Fruit fly (Drosophila melanogaster) whole organism, embryonic: ENCODE data around the gene CG7568.

Experiments
- Aef1 ChIP-seq: fragments of 200-800 bp; sonication (Bioruptor generic); IDR thresholded peaks from 3 replicates; pipeline ENCODE4 v1.3.6; 2022; ENCODE audit warnings: missing biosample characterization, missing genetic modification characterization
- Atf3 ChIP-seq: fragments of 200-800 bp; sonication (Bioruptor generic); optimal IDR thresholded peaks from 3 replicates; lab custom pipeline; 2016; ENCODE audit warnings: missing biosample characterization, missing genetic modification characterization
- Bgb ChIP-seq: fragments of 200-800 bp; sonication (Bioruptor generic); IDR thresholded peaks from 2 replicates; pipeline ENCODE4 v1.3.6; 2022; ENCODE audit warnings: missing biosample characterization, missing genetic modification characterization; ENCODE audit not compliant: partially characterized antibody
- CG1024 ChIP-seq: fragments of 200-800 bp; sonication (Bioruptor generic); IDR thresholded peaks from 2 replicates; pipeline ENCODE4 v1.3.6; 2022; ENCODE audit warnings: missing biosample characterization, missing genetic modification characterization
- CG10366 ChIP-seq: fragments of 200-800 bp; sonication (Bioruptor generic); IDR thresholded peaks from 2 replicates; pipeline ENCODE4 v1.3.6; 2022; ENCODE audit warnings: missing biosample characterization, missing genetic modification characterization
- CG10565 ChIP-seq: fragments of 200-800 bp; sonication (Bioruptor generic); optimal IDR thresholded peaks from 3 replicates; lab custom pipeline; 2016; ENCODE audit warnings: missing biosample characterization, mild to moderate bottlenecking, missing genetic modification characterization
- CG10979 ChIP-seq: fragments of 200-800 bp; sonication (Bioruptor generic); optimal IDR thresholded peaks from 2 replicates; lab custom pipeline; 2018; ENCODE audit warnings: missing biosample characterization, mild to moderate bottlenecking, missing genetic modification characterization, moderate library complexity
- CG11696 ChIP-seq: fragments of 200-800 bp; sonication (Bioruptor generic); IDR thresholded peaks from 2 replicates; pipeline ENCODE4 v1.3.6; 2022; ENCODE audit warnings: missing biosample characterization, missing genetic modification characterization
- CG12769 ChIP-seq: fragments of 200-800 bp; sonication (Bioruptor generic); optimal IDR thresholded peaks from 2 replicates; lab custom pipeline; 2019; ENCODE audit warnings: missing biosample characterization, mild to moderate bottlenecking, missing genetic modification characterization, moderate library complexity
- CG13775 ChIP-seq: fragments of 200-800 bp; sonication (Bioruptor generic); optimal IDR thresholded peaks from 3 replicates; lab custom pipeline; 2017; ENCODE audit warnings: missing biosample characterization, mild to moderate bottlenecking, missing genetic modification characterization
- CG14860 ChIP-seq: fragments of 200-800 bp; sonication (Bioruptor generic); IDR thresholded peaks from 3 replicates; pipeline ENCODE4 v1.3.6; 2022; ENCODE audit warnings: missing biosample characterization, missing genetic modification characterization; ENCODE audit not compliant: partially characterized antibody
- CG15514 ChIP-seq: fragments of 200-800 bp; sonication (Bioruptor generic); optimal IDR thresholded peaks from 3 replicates; lab custom pipeline; 2017; ENCODE audit warnings: missing biosample characterization, missing genetic modification characterization, mild to moderate bottlenecking, moderate library complexity, missing genetic modification reagents
- CG1602 ChIP-seq: fragments of 200-800 bp; sonication (Bioruptor generic); optimal IDR thresholded peaks from 3 replicates; lab custom pipeline; 2016; ENCODE audit warnings: missing biosample characterization, missing genetic modification characterization
- CG18262 ChIP-seq: fragments of 200-800 bp; optimal IDR thresholded peaks from 3 replicates; lab custom pipeline; 2019; ENCODE audit warnings: missing biosample characterization, mild to moderate bottlenecking, missing genetic modification characterization, moderate library complexity
- CG1832 ChIP-seq: fragments of 200-800 bp; sonication (Bioruptor generic); optimal IDR thresholded peaks from 2 replicates; lab custom pipeline; 2017; ENCODE audit warnings: missing biosample characterization, mild to moderate bottlenecking, missing genetic modification characterization, inconsistent platforms
- CG2678 ChIP-seq: fragments of 200-800 bp; sonication (Bioruptor generic); optimal IDR thresholded peaks from 3 replicates; lab custom pipeline; 2019; ENCODE audit warnings: missing biosample characterization, mild to moderate bottlenecking, missing genetic modification characterization, moderate library complexity
- CG3065 ChIP-seq: fragments of 200-800 bp; sonication (Bioruptor generic); optimal IDR thresholded peaks from 2 replicates; lab custom pipeline; 2016; ENCODE audit warnings: missing biosample characterization, missing genetic modification characterization
- CG4707 ChIP-seq: fragments of 200-800 bp; sonication (Bioruptor generic); optimal IDR thresholded peaks from 2 replicates; lab custom pipeline; 2018; ENCODE audit warnings: missing biosample characterization, mild to moderate bottlenecking, missing genetic modification characterization, moderate library complexity
- CG7745 ChIP-seq: fragments of 200-800 bp; sonication (Bioruptor generic); optimal IDR thresholded peaks from 2 replicates; lab custom pipeline; 2018; ENCODE audit warnings: missing biosample characterization, mild to moderate bottlenecking, missing genetic modification characterization, moderate library complexity
- CG8388 ChIP-seq: fragments of 200-800 bp; sonication (Bioruptor generic); optimal IDR thresholded peaks from 2 replicates; lab custom pipeline; 2019; ENCODE audit warnings: missing biosample characterization, mild to moderate bottlenecking, missing genetic modification characterization, moderate library complexity
- CG9727 ChIP-seq: fragments of 200-800 bp; sonication (Bioruptor generic); optimal IDR thresholded peaks from 3 replicates; lab custom pipeline; 2017; ENCODE audit warnings: missing biosample characterization, mild to moderate bottlenecking, missing genetic modification characterization
- D ChIP-seq, 2 experiments: fragments of 200-800 bp in 1 of 2; fragments of >200 bp in 1 of 2; sonication (Bioruptor generic) in 1 of 2; optimal IDR thresholded peaks; 2 replicates in 1 of 2; 3 replicates in 1 of 2; lab custom pipeline; 2017; ENCODE audit warnings: mild to moderate bottlenecking in 1 of 2, missing biosample characterization in 1 of 2, missing genetic modification characterization in 1 of 2, missing genetic modification reagents in 1 of 2
- Dip2 ChIP-seq: fragments of 200-800 bp; sonication (Bioruptor generic); IDR thresholded peaks from 2 replicates; pipeline ENCODE4 v1.3.6; 2022; ENCODE audit warnings: missing biosample characterization, missing genetic modification characterization
- Doc2 ChIP-seq: fragments of 200-800 bp; sonication (Bioruptor generic); IDR thresholded peaks from 2 replicates; pipeline ENCODE4 v1.3.6; 2022; ENCODE audit warnings: missing biosample characterization, missing genetic modification characterization
- Dp ChIP-seq: fragments of 200-800 bp; sonication (Bioruptor generic); optimal IDR thresholded peaks from 2 replicates; lab custom pipeline; 2018; ENCODE audit warnings: missing biosample characterization, mild to moderate bottlenecking, missing genetic modification characterization, moderate library complexity
- E2f1 ChIP-seq: fragments of 200-800 bp; sonication (Bioruptor generic); IDR thresholded peaks from 2 replicates; pipeline ENCODE4 v1.3.6; 2022; ENCODE audit warnings: missing biosample characterization, missing genetic modification characterization
- Gsc ChIP-seq: fragments of 200-800 bp; sonication (Bioruptor generic); IDR thresholded peaks from 2 replicates; pipeline ENCODE4 v1.3.6; 2022; ENCODE audit warnings: missing biosample characterization, missing genetic modification characterization
- Hand ChIP-seq: fragments of 200-800 bp; sonication (Bioruptor generic); optimal IDR thresholded peaks from 2 replicates; lab custom pipeline; 2017; ENCODE audit warnings: mild to moderate bottlenecking, missing biosample characterization, missing genetic modification reagents, missing genetic modification characterization
- Hmr ChIP-seq: fragments of 200-800 bp; sonication (Bioruptor generic); optimal IDR thresholded peaks from 3 replicates; lab custom pipeline; 2017; ENCODE audit warnings: mild to moderate bottlenecking, missing biosample characterization, missing genetic modification reagents, missing genetic modification characterization
- Hr51 ChIP-seq, 2 experiments: fragments of 200-800 bp; sonication (Bioruptor generic); optimal IDR thresholded peaks; 2 replicates in 1 of 2; 3 replicates in 1 of 2; lab custom pipeline; 2016 to 2018; ENCODE audit warnings: missing biosample characterization in 2 of 2, missing genetic modification characterization in 2 of 2, mild to moderate bottlenecking in 1 of 2, moderate library complexity in 1 of 2
- Nf-YC ChIP-seq: fragments of 200-800 bp; optimal IDR thresholded peaks from 3 replicates; lab custom pipeline; 2019; ENCODE audit warnings: missing biosample characterization, mild to moderate bottlenecking, missing genetic modification characterization, moderate library complexity
- Rfx ChIP-seq: fragments of 200-800 bp; sonication (Bioruptor generic); IDR thresholded peaks from 2 replicates; pipeline ENCODE4 v1.3.6; 2022; ENCODE audit warnings: missing biosample characterization, missing genetic modification characterization
- Sin3A ChIP-seq: fragments of >200 bp; optimal IDR thresholded peaks from 2 replicates; lab custom pipeline; 2018
- Taf1 ChIP-seq: fragments of 200-800 bp; sonication (Bioruptor generic); IDR thresholded peaks from 2 replicates; pipeline ENCODE4 v1.3.6; 2022; ENCODE audit warnings: missing biosample characterization, missing genetic modification characterization
- Xrp1 ChIP-seq: fragments of 200-800 bp; sonication (Bioruptor generic); IDR thresholded peaks from 2 replicates; pipeline ENCODE4 v1.3.6; 2022; ENCODE audit warnings: missing biosample characterization, missing genetic modification characterization
- ap ChIP-seq: fragments of 200-800 bp; sonication (Bioruptor generic); IDR thresholded peaks from 2 replicates; pipeline ENCODE4 v1.3.6; 2022; ENCODE audit warnings: missing biosample characterization, missing genetic modification characterization
- caup ChIP-seq: fragments of 200-800 bp; sonication (Bioruptor generic); optimal IDR thresholded peaks from 3 replicates; lab custom pipeline; 2017; ENCODE audit warnings: missing biosample characterization, mild to moderate bottlenecking, missing genetic modification characterization, moderate library complexity; ENCODE audit not compliant: severe bottlenecking
- crp ChIP-seq, 2 experiments: fragments of 200-800 bp; sonication (Bioruptor generic); optimal IDR thresholded peaks; 2 replicates in 1 of 2; 3 replicates in 1 of 2; lab custom pipeline; 2017; ENCODE audit warnings: missing biosample characterization in 2 of 2, missing genetic modification characterization in 2 of 2, mild to moderate bottlenecking in 1 of 2, moderate library complexity in 1 of 2
- cwo ChIP-seq: fragments of 200-800 bp; sonication (Bioruptor generic); optimal IDR thresholded peaks from 3 replicates; lab custom pipeline; 2017; ENCODE audit warnings: missing biosample characterization, missing genetic modification characterization, mild to moderate bottlenecking, moderate library complexity, missing genetic modification reagents
- dimm ChIP-seq: fragments of 200-800 bp; sonication (Bioruptor generic); IDR thresholded peaks from 2 replicates; pipeline ENCODE4 v1.3.6; 2022; ENCODE audit warnings: missing biosample characterization, missing genetic modification characterization
- eve ChIP-seq, 2 experiments: fragments of >200 bp; optimal IDR thresholded peaks; 2 replicates each; lab custom pipeline; 2017; ENCODE audit warnings: missing biosample characterization in 2 of 2, missing genetic modification characterization in 2 of 2
- fd96Cb ChIP-seq: fragments of 200-800 bp; sonication (Bioruptor generic); optimal IDR thresholded peaks from 2 replicates; lab custom pipeline; 2018; ENCODE audit warnings: missing biosample characterization, mild to moderate bottlenecking, missing genetic modification characterization, moderate library complexity
- ham ChIP-seq: fragments of 200-800 bp; sonication (Bioruptor generic); IDR thresholded peaks from 2 replicates; pipeline ENCODE4 v1.3.6; 2022; ENCODE audit warnings: missing biosample characterization, missing genetic modification characterization
- hkb ChIP-seq, 2 experiments: fragments of 200-800 bp in 1 of 2; fragments of >200 bp in 1 of 2; sonication (Bioruptor generic) in 1 of 2; IDR thresholded peaks in 1 of 2; optimal IDR thresholded peaks in 1 of 2; 2 replicates each; pipeline versions ENCODE4 v1.3.6 to Lab custom; 2017 to 2022; ENCODE audit warnings: missing biosample characterization in 1 of 2, missing genetic modification characterization in 1 of 2
- lab ChIP-seq: fragments of 200-800 bp; sonication (Bioruptor generic); optimal IDR thresholded peaks from 3 replicates; lab custom pipeline; 2017; ENCODE audit warnings: missing biosample characterization, missing genetic modification characterization, mild to moderate bottlenecking, moderate library complexity, missing genetic modification reagents
- sc ChIP-seq, 3 experiments: fragments of >200 bp in 2 of 3; fragments of 200-800 bp in 1 of 3; sonication (Bioruptor generic) in 1 of 3; optimal IDR thresholded peaks; 2 replicates in 2 of 3; 3 replicates in 1 of 3; lab custom pipeline; 2017; ENCODE audit warnings: mild to moderate bottlenecking in 1 of 3, missing biosample characterization in 1 of 3, missing genetic modification characterization in 1 of 3, missing genetic modification reagents in 1 of 3
- tap ChIP-seq: fragments of 200-800 bp; optimal IDR thresholded peaks from 3 replicates; lab custom pipeline; 2019; ENCODE audit warnings: missing biosample characterization, mild to moderate bottlenecking, missing genetic modification characterization, moderate library complexity

Gene CG7568

dm6 chr3R:29600762-29601161, at the start of gene CG7568:
Gene CG7568, minus strand, starts transcription at chr3R:29600862.
- TF ChIP-seq CG10565 (GFP tag; lab: Kevin White, UChicago) (no peak), CG7745 (tag; lab: Kevin White, UChicago) (no peak), ap (GFP tag; lab: Robert Waterston, UW) (no peak), Atf3 (GFP tag; lab: Kevin White, UChicago) (no peak), CG12769 (no peak), CG3065 (GFP tag; lab: Kevin White, UChicago) (no peak), CG11696 (GFP tag; lab: Robert Waterston, UW) (no peak), fd96Cb (tag; lab: Kevin White, UChicago) (no peak), Nf-YC (no peak), sc (optimal IDR thresholded peaks at IDR 0.05; lab: Kevin White, UChicago) (no peak), sc (GFP tag; optimal IDR thresholded peaks at IDR 0.05; lab: Kevin White, UChicago) (no peak), Bgb (GFP tag; lab: Robert Waterston, UW) (no peak), Dip2 (GFP tag; lab: Robert Waterston, UW) (no peak), Doc2 (GFP tag; lab: Robert Waterston, UW) (no peak), Sin3A (lab: Kevin White, UChicago) (no peak), Dp (no peak)
- TF ChIP-seq, all 482 proteins: peak for 0

- TF ChIP-seq ham (GFP tag; lab: Robert Waterston, UW) (0 out of 2 replicates have a peak, but pooled peaks have one; percentile 32), dimm (GFP tag; lab: Robert Waterston, UW) (no peak), Taf1 (GFP tag; lab: Robert Waterston, UW) (no peak), lab (GFP tag; lab: Kevin White, UChicago) (peak; percentile 76), Aef1 (GFP tag; lab: Robert Waterston, UW) (peak; percentile 32; the same call in 1 of the 3 replicates), CG1024 (GFP tag; lab: Robert Waterston, UW) (0 out of 2 replicates have a peak, but pooled peaks have one; percentile 10), eve (GFP tag; optimal IDR thresholded peaks at IDR 0.05; lab: Kevin White, UChicago) (no peak), caup (GFP tag; lab: Kevin White, UChicago) (peak; percentile 30), D (optimal IDR thresholded peaks at IDR 0.05; lab: Kevin White, UChicago) (no peak), D (GFP tag; optimal IDR thresholded peaks at IDR 0.05; lab: Kevin White, UChicago) (no peak), E2f1 (GFP tag; lab: Robert Waterston, UW) (peak; percentile 37; the same call in 1 of the 2 replicates), Hand (GFP tag; lab: Kevin White, UChicago) (peak; percentile 45), crp (GFP tag; optimal IDR thresholded peaks at IDR 0.05; lab: Kevin White, UChicago) (no peak), Gsc (GFP tag; lab: Robert Waterston, UW) (no peak), Hr51 (GFP tag; optimal IDR thresholded peaks at IDR 0.05; lab: Kevin White, UChicago) (peak in 1 of 2 experiments; percentile 51), CG18262 (tag; lab: Kevin White, UChicago) (peak; percentile 32), CG1832 (GFP tag; lab: Kevin White, UChicago) (no peak), CG9727 (GFP tag; lab: Kevin White, UChicago) (peak; percentile 30), tap (peak; percentile 21), hkb (optimal IDR thresholded peaks at IDR 0.05; lab: Kevin White, UChicago) (no peak), hkb (GFP tag; IDR thresholded peaks at IDR 0.05; lab: Robert Waterston, UW) (peak; percentile 64), Rfx (GFP tag; lab: Robert Waterston, UW) (peak; percentile 56), Xrp1 (GFP tag; lab: Robert Waterston, UW) (peak; percentile 50; the same call in 1 of the 2 replicates), cwo (GFP tag; lab: Kevin White, UChicago) (peak; percentile 14), CG14860 (GFP tag; lab: Robert Waterston, UW) (no peak), CG4707 (GFP tag; lab: Kevin White, UChicago) (no peak), CG10979 (tag; lab: Kevin White, UChicago) (peak; percentile 28), Hmr (GFP tag; lab: Kevin White, UChicago) (peak; percentile 57), CG13775 (peak; percentile 10), CG2678 (peak; percentile 60), CG10366 (GFP tag; lab: Robert Waterston, UW) (0 out of 2 replicates have a peak, but pooled peaks have one; percentile 13), CG15514 (GFP tag; lab: Kevin White, UChicago) (peak; percentile 17), CG1602 (GFP tag; lab: Kevin White, UChicago) (no peak), CG8388 (GFP tag; lab: Kevin White, UChicago) (peak; percentile 20)
These were observed 25.2 kb upstream of the CG7568 start for dm6 chr3R:29625883-29626282.
